Fruit fly (Drosophila melanogaster): ENCODE measurements around the gene CG46465.
A peak's percentile ranks its signal among the peaks of the same experiment; 100 is the strongest.

CG46465 gene

DNA sequence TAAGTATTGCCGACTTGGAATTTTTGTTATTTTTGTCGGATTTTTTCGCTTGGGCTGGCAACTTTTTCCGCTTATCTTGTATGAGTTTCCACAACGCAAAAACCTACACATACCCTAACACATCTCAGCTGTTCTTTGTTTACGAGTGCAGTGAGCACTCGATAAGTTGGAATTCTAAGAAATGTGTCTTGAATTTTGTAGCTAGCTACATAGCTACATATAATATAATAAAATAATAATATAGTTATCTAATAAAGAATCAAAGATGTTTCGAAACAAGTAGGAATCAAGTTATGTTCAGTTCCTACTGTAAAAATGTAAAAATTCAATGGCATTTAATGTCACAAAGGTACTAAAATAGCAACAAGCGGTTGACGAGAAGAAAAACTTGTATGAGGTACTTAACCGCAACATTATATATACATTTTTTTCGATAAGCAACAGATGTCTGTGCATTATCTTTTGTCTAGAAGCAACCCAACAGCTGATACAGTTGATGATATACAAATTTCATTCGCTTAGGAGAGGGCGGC, 35.1 kb upstream of the CG46465 start, which contains the start of gene Bhmt (continued):
- no peak for TF ChIP-seq Hr38 (GFP tag; optimal IDR thresholded peaks at IDR 0.05)
- TF ChIP-seq CG11902 (GFP tag; optimal IDR thresholded peaks at IDR 0.05), result peak; percentile 76
- TF ChIP-seq ss (GFP tag; optimal IDR thresholded peaks at IDR 0.05), result peak in 1 of 2 experiments; percentile 88
- peak; percentile 92 for TF ChIP-seq Ets96B (tag; optimal IDR thresholded peaks at IDR 0.05)
- TF ChIP-seq achi (GFP tag; optimal IDR thresholded peaks at IDR 0.05), result peak; percentile 88
- TF ChIP-seq Sox14 (GFP tag; optimal IDR thresholded peaks at IDR 0.05), result peak; percentile 86
- peak; percentile 88 for TF ChIP-seq esn (GFP tag; optimal IDR thresholded peaks at IDR 0.05)
- peak; percentile 82 for TF ChIP-seq fkh (GFP tag; optimal IDR thresholded peaks at IDR 0.05)
- peak; percentile 80 for TF ChIP-seq topi (GFP tag; optimal IDR thresholded peaks at IDR 0.05)
- TF ChIP-seq CG7368 (GFP tag; optimal IDR thresholded peaks at IDR 0.05), result peak; percentile 85
- TF ChIP-seq lz (GFP tag; optimal IDR thresholded peaks at IDR 0.05), result peak; percentile 66
- TF ChIP-seq CG34406 (GFP tag; optimal IDR thresholded peaks at IDR 0.05), result peak; percentile 89
- peak; percentile 81 for TF ChIP-seq CG11294 (GFP tag; IDR thresholded peaks at IDR 0.05)

DNA sequence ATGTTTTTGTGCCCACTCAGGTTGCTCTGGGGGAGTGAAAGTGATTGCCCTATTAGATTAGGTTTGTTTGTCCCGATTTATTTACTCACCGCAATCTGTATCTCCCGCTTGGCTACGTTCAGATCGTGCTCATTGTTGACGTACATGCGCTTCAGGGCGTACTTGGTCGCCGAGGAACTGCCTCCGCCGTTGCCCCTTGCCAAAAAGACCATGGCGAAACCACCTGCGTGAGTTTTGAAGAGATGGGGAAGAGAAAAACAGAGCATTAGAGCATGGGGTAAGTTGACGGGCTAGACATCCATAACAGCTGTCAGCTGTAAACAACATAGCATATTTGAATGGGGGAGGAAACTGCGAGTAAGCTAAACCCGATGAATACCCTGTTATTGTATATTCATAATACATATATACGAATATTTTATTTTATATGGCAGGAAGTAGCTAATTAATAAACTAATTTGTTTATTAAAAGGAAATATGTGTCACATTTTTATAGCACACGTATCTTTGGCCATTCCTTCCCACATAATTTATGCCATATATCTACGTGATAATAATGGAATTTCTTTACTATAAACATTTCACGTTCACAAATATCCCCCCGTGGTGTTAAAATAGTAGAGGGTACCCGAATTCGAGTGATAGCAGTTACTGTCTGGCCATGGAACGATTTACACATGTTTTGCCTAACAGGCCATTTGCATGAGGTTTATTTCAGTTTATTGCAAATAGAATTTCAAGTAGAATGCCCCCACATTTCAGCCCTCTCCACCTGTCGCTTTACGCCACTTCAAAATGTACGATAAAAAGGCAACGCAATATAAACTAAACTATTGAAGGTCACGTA, 26.7 kb upstream of the CG46465 start:
- TF ChIP-seq CG3032 (tag; optimal IDR thresholded peaks at IDR 0.05) (no peak), Smox (GFP tag; optimal IDR thresholded peaks at IDR 0.05) (no peak), Gug (GFP tag; IDR thresholded peaks at IDR 0.05) (no peak), achi (GFP tag; optimal IDR thresholded peaks at IDR 0.05) (no peak), CG8632 (GFP tag; optimal IDR thresholded peaks at IDR 0.05) (no peak), CG8119 (GFP tag; IDR thresholded peaks at IDR 0.05) (no peak), Hr4 (GFP tag; optimal IDR thresholded peaks at IDR 0.05) (no peak), CG10669 (GFP tag; optimal IDR thresholded peaks at IDR 0.05) (no peak), CG11902 (GFP tag; optimal IDR thresholded peaks at IDR 0.05) (no peak), fkh (GFP tag; optimal IDR thresholded peaks at IDR 0.05) (peak; percentile 74), vri (GFP tag; optimal IDR thresholded peaks at IDR 0.05) (no peak), Sox15 (GFP tag; optimal IDR thresholded peaks at IDR 0.05) (no peak), CG16779 (tag; optimal IDR thresholded peaks at IDR 0.05) (no peak), esn (GFP tag; optimal IDR thresholded peaks at IDR 0.05) (no peak), CG10631 (GFP tag; optimal IDR thresholded peaks at IDR 0.05) (no peak), CG31627 (GFP tag; optimal IDR thresholded peaks at IDR 0.05) (no peak), Eip75B (GFP tag; optimal IDR thresholded peaks at IDR 0.05) (no peak), CG15336 (GFP tag; IDR thresholded peaks at IDR 0.05) (peak; percentile 31; the same call in 1 of the 2 replicates), OdsH (GFP tag; optimal IDR thresholded peaks at IDR 0.05) (no peak), Sox102F (GFP tag; optimal IDR thresholded peaks at IDR 0.05) (no peak), eg (GFP tag; IDR thresholded peaks at IDR 0.05) (0 out of 3 replicates have a peak, but pooled peaks have one; percentile 6), Hr39 (GFP tag; optimal IDR thresholded peaks at IDR 0.05) (no peak), acj6 (GFP tag; optimal IDR thresholded peaks at IDR 0.05) (no peak), CG32006 (GFP tag; optimal IDR thresholded peaks at IDR 0.05) (peak; percentile 0), CG3919 (GFP tag; optimal IDR thresholded peaks at IDR 0.05) (no peak), CG8319 (GFP tag; optimal IDR thresholded peaks at IDR 0.05) (no peak), CG6792 (GFP tag; optimal IDR thresholded peaks at IDR 0.05) (no peak), fd85E (GFP tag; optimal IDR thresholded peaks at IDR 0.05) (no peak), CG11762 (GFP tag; optimal IDR thresholded peaks at IDR 0.05; ENCODE audit: insufficient read depth) (no peak), dsx (GFP tag; optimal IDR thresholded peaks at IDR 0.05; ENCODE audit: poor library complexity, severe bottlenecking) (no peak), CG7368 (GFP tag; optimal IDR thresholded peaks at IDR 0.05) (no peak), svp (GFP tag) (peak; percentile 65), CG4318 (GFP tag; optimal IDR thresholded peaks at IDR 0.05) (no peak), Sox14 (GFP tag; optimal IDR thresholded peaks at IDR 0.05) (no peak), CG6276 (GFP tag; optimal IDR thresholded peaks at IDR 0.05) (no peak), Met (GFP tag; optimal IDR thresholded peaks at IDR 0.05) (no peak), Ets96B (tag; optimal IDR thresholded peaks at IDR 0.05) (no peak), cyc (GFP tag; optimal IDR thresholded peaks at IDR 0.05) (no peak), CG34406 (GFP tag; optimal IDR thresholded peaks at IDR 0.05) (no peak), ss (GFP tag; optimal IDR thresholded peaks at IDR 0.05) (no peak), CG6808 (GFP tag; optimal IDR thresholded peaks at IDR 0.05) (no peak), dac (GFP tag; optimal IDR thresholded peaks at IDR 0.05) (no peak), net (GFP tag; optimal IDR thresholded peaks at IDR 0.05) (no peak)
